Worm (Caenorhabditis elegans) whole organism, late embryonic: Measurements from ENCODE around the gene F09D12.2.

Experiments
- C38D4.7 ChIP-seq: fragments of 200-800 bp; sonication (Bioruptor generic); optimal IDR thresholded peaks from 2 replicates; lab custom pipeline; 2018; ENCODE audit warnings: mild to moderate bottlenecking, missing genetic modification characterization, moderate library complexity, missing compliant biosample characterization
- K09A11.1 ChIP-seq: sonication (generic microtip); optimal IDR thresholded peaks from 2 replicates; lab custom pipeline; 2017; ENCODE audit warnings: antibody characterized with exemption, mild to moderate bottlenecking, missing genetic modification characterization, missing compliant biosample characterization; ENCODE audit not compliant: insufficient read depth
- ama-1 ChIP-seq: fragments of 150-350 bp; optimal IDR thresholded peaks from 2 replicates; lab custom pipeline; 2014
- ceh-18 ChIP-seq: sonication (generic microtip); optimal IDR thresholded peaks from 2 replicates; lab custom pipeline; 2016; ENCODE audit warnings: missing genetic modification characterization, missing compliant biosample characterization
- ceh-19 ChIP-seq: fragments of 200-800 bp; sonication (Bioruptor generic); optimal IDR thresholded peaks from 2 replicates; lab custom pipeline; 2018; ENCODE audit warnings: mild to moderate bottlenecking, missing genetic modification characterization, missing compliant biosample characterization
- elt-2 ChIP-seq: sonication (generic microtip); optimal IDR thresholded peaks from 2 replicates; lab custom pipeline; 2016; ENCODE audit warnings: missing genetic modification reagents, missing genetic modification characterization, missing compliant biosample characterization
- eyg-1 ChIP-seq: sonication (generic microtip); optimal IDR thresholded peaks from 2 replicates; lab custom pipeline; 2016; ENCODE audit warnings: missing genotype, missing genetic modification characterization, missing compliant biosample characterization
- fkh-10 ChIP-seq: fragments of 150-350 bp; optimal IDR thresholded peaks from 2 replicates; lab custom pipeline; 2014; ENCODE audit warnings: missing biosample characterization, missing genetic modification reagents, missing genetic modification characterization
- hlh-30 ChIP-seq: sonication (generic microtip); optimal IDR thresholded peaks from 2 replicates; lab custom pipeline; 2017; ENCODE audit warnings: antibody characterized with exemption, missing genetic modification characterization, missing compliant biosample characterization; ENCODE audit not compliant: insufficient read depth
- nhr-11 ChIP-seq: fragments of 150-350 bp; optimal IDR thresholded peaks from 2 replicates; lab custom pipeline; 2014; ENCODE audit warnings: missing biosample characterization, missing genetic modification characterization
- pha-4 ChIP-seq: fragments of 150-350 bp; optimal IDR thresholded peaks from 2 replicates; lab custom pipeline; 2018; ENCODE audit warnings: missing biosample characterization, missing genetic modification reagents, missing genetic modification characterization
- ref-2 ChIP-seq: sonication (generic microtip); optimal IDR thresholded peaks from 2 replicates; lab custom pipeline; 2016; ENCODE audit warnings: missing genetic modification characterization, missing compliant biosample characterization
- sox-4 ChIP-seq: sonication (generic microtip); optimal IDR thresholded peaks from 2 replicates; lab custom pipeline; 2017; ENCODE audit warnings: mild to moderate bottlenecking, missing genetic modification characterization, inconsistent platforms, missing compliant biosample characterization
- unc-86 ChIP-seq: sonication (generic microtip); optimal IDR thresholded peaks from 2 replicates; lab custom pipeline; 2016; ENCODE audit warnings: missing genetic modification characterization, missing compliant biosample characterization

DNA sequence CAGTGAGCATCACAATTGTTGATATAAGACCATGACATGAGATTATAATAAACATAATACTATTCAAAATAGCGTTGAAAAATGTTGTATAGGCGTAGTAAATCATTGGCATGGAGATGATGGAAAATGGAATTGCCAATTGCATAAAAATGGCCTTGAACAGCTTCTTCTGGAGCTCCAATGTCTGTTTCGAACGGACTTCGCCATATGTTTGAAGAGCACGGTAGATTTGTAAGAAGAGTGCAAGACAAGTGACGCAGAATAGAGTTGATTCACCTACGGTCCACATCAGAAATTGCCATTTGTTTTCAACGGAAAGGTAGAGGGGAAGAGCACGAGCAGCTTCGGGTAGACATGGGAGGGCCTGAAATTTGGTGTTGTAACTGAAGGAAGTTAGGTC is 3.3 kb upstream of the F09D12.2 start:
- no peak for TF ChIP-seq sox-4 (tag; lab: Kevin White, UChicago)
- TF ChIP-seq fkh-10 (GFP tag; lab: Kevin White, UChicago): no peak
- TF ChIP-seq unc-86 (tag; lab: Kevin White, UChicago): no peak
- TF ChIP-seq eyg-1 (tag; lab: Kevin White, UChicago): no peak
- no peak for TF ChIP-seq ama-1 (lab: Kevin White, UChicago)
- no peak for TF ChIP-seq nhr-11 (tag; lab: Kevin White, UChicago)
- no peak for TF ChIP-seq C38D4.7 (GFP tag; lab: Kevin White, UChicago)
- no peak for TF ChIP-seq pha-4 (tag; lab: Kevin White, UChicago)
- TF ChIP-seq ceh-18 (tag; lab: Kevin White, UChicago): no peak
- no peak for TF ChIP-seq hlh-30 (tag; lab: Kevin White, UChicago)
- no peak for TF ChIP-seq elt-2 (tag; lab: Kevin White, UChicago)
- no peak for TF ChIP-seq K09A11.1
- no peak for TF ChIP-seq ceh-19
- no peak for TF ChIP-seq ref-2 (tag; lab: Kevin White, UChicago)
